Worm (Caenorhabditis elegans) whole organism, L4 larva: ENCODE data around the gene fbxl-2.
"Not testable (repeated sequence)": the region's sequence is repeated elsewhere in the genome, so short reads cannot be mapped to it uniquely, and the experiment has no call there.

ENCODE experiments used
- F10B5.3 ChIP-seq: sonication (generic microtip); optimal IDR thresholded peaks from 2 replicates; lab custom pipeline; 2016; ENCODE audit warnings: mild to moderate bottlenecking, missing genetic modification characterization, missing compliant biosample characterization
- F26F4.8 ChIP-seq: fragments of 200-800 bp; sonication (Bioruptor generic); conservative IDR thresholded peaks from 2 replicates; pipeline ENCODE4 v1.3.6; 2022; ENCODE audit warnings: missing genetic modification characterization, missing compliant biosample characterization
- T26A8.4 ChIP-seq: fragments of 200-800 bp; sonication (Bioruptor generic); IDR thresholded peaks from 2 replicates; pipeline ENCODE4 v1.3.6; 2022; ENCODE audit warnings: missing genetic modification characterization, missing compliant biosample characterization
- Y48G9A.11 ChIP-seq: fragments of 200-800 bp; sonication (Bioruptor generic); IDR thresholded peaks from 2 replicates; pipeline ENCODE4 v1.3.6; 2022; ENCODE audit warnings: missing genetic modification reagents, missing genetic modification characterization, missing compliant biosample characterization
- arid-1 ChIP-seq: fragments of 200-800 bp; sonication (Bioruptor generic); conservative IDR thresholded peaks from 2 replicates; pipeline ENCODE4 v1.3.6; 2022; ENCODE audit warnings: missing genetic modification reagents, missing genetic modification characterization, missing compliant biosample characterization
- ceh-20 ChIP-seq: fragments of 200-800 bp; sonication (Bioruptor generic); IDR thresholded peaks from 2 replicates; pipeline ENCODE4 v1.3.6; 2022; ENCODE audit warnings: missing genetic modification reagents, missing genetic modification characterization, missing compliant biosample characterization
- ceh-28 ChIP-seq: fragments of 150-350 bp; optimal IDR thresholded peaks from 2 replicates; lab custom pipeline; 2014; ENCODE audit warnings: missing biosample characterization, missing genetic modification reagents, missing genetic modification characterization
- ctbp-1 ChIP-seq: fragments of 200-800 bp; sonication (Bioruptor generic); IDR thresholded peaks from 2 replicates; pipeline ENCODE4 v1.3.6; 2022; ENCODE audit warnings: missing genetic modification reagents, missing genetic modification characterization, missing compliant biosample characterization
- daf-8 ChIP-seq: fragments of 200-800 bp; sonication (Bioruptor generic); IDR thresholded peaks from 2 replicates; pipeline ENCODE4 v1.3.6; 2022; ENCODE audit warnings: missing genetic modification characterization, missing compliant biosample characterization
- dmd-6 ChIP-seq: fragments of 200-800 bp; sonication (Bioruptor generic); IDR thresholded peaks from 2 replicates; pipeline ENCODE4 v1.3.6; 2022; ENCODE audit warnings: missing genetic modification reagents, missing genetic modification characterization, missing compliant biosample characterization
- dmd-9 ChIP-seq: fragments of 200-800 bp; sonication (Bioruptor generic); IDR thresholded peaks from 2 replicates; pipeline ENCODE4 v1.3.6; 2022; ENCODE audit warnings: missing genetic modification reagents, missing genetic modification characterization, missing compliant biosample characterization
- dpl-1 ChIP-seq: fragments of 150-350 bp; optimal IDR thresholded peaks from 2 replicates; lab custom pipeline; 2014; ENCODE audit warnings: missing biosample characterization, missing genetic modification reagents, missing genetic modification characterization
- fkh-10 ChIP-seq: fragments of 150-350 bp; optimal IDR thresholded peaks from 2 replicates; lab custom pipeline; 2014; ENCODE audit warnings: missing biosample characterization, missing genetic modification reagents, missing genetic modification characterization
- hif-1 ChIP-seq, 2 experiments: sonication (generic microtip); optimal IDR thresholded peaks; 2 replicates each; lab custom pipeline; 2016 to 2017; ENCODE audit warnings: missing compliant biosample characterization in 2 of 2, missing genetic modification characterization in 2 of 2, missing genetic modification reagents in 2 of 2, missing genotype in 2 of 2, mild to moderate bottlenecking in 1 of 2
- hmg-1.1 ChIP-seq: fragments of 200-800 bp; sonication (Bioruptor generic); IDR thresholded peaks from 2 replicates; pipeline ENCODE4 v1.3.6; 2022; ENCODE audit warnings: missing genetic modification reagents, missing genetic modification characterization, missing compliant biosample characterization
- lim-7 ChIP-seq: fragments of 200-800 bp; sonication (Bioruptor generic); IDR thresholded peaks from 2 replicates; pipeline ENCODE4 v1.3.6; 2022; ENCODE audit warnings: missing genetic modification characterization, missing compliant biosample characterization
- lin-1 ChIP-seq: fragments of 200-800 bp; sonication (Bioruptor generic); IDR thresholded peaks from 2 replicates; pipeline ENCODE4 v1.3.6; 2022; ENCODE audit warnings: missing genetic modification reagents, missing genetic modification characterization, missing compliant biosample characterization
- lin-15B ChIP-seq: fragments of 150-350 bp; sonication (generic microtip); optimal IDR thresholded peaks from 3 replicates; lab custom pipeline; 2014; ENCODE audit warnings: missing biosample characterization, missing genetic modification characterization
- lin-29 ChIP-seq: fragments of 200-800 bp; sonication (Bioruptor generic); IDR thresholded peaks from 2 replicates; pipeline ENCODE4 v1.3.6; 2022; ENCODE audit warnings: missing genetic modification reagents, missing genetic modification characterization, missing compliant biosample characterization
- lin-38 ChIP-seq: fragments of 200-800 bp; sonication (Bioruptor generic); IDR thresholded peaks from 2 replicates; pipeline ENCODE4 v1.3.6; 2022; ENCODE audit warnings: missing genetic modification reagents, missing genetic modification characterization, missing compliant biosample characterization
- lir-3 ChIP-seq: sonication (generic microtip); optimal IDR thresholded peaks from 2 replicates; lab custom pipeline; 2016; ENCODE audit warnings: mild to moderate bottlenecking, missing genetic modification characterization, missing compliant biosample characterization
- lsy-2 ChIP-seq, 2 experiments: fragments of 150-350 bp in 1 of 2; sonication (generic microtip) in 1 of 2; optimal IDR thresholded peaks; 2 replicates each; lab custom pipeline; 2014 to 2017; ENCODE audit warnings: missing biosample characterization in 2 of 2, missing genetic modification characterization in 2 of 2
- madf-5 ChIP-seq, 2 experiments: fragments of 200-800 bp; sonication (Bioruptor generic); IDR thresholded peaks; 2 replicates each; pipeline ENCODE4 v1.3.6; 2022; ENCODE audit warnings: missing compliant biosample characterization in 2 of 2, missing genetic modification characterization in 2 of 2
- mdt-29 ChIP-seq: fragments of 200-800 bp; sonication (Bioruptor generic); IDR thresholded peaks from 2 replicates; pipeline ENCODE4 v1.3.6; 2022; ENCODE audit warnings: missing genetic modification reagents, missing genetic modification characterization, missing compliant biosample characterization
- mxl-3 ChIP-seq: fragments of 200-800 bp; sonication (Bioruptor generic); optimal IDR thresholded peaks from 2 replicates; lab custom pipeline; 2018; ENCODE audit warnings: mild to moderate bottlenecking, missing genetic modification characterization, missing compliant biosample characterization
- nhr-102 ChIP-seq: sonication (generic microtip); optimal IDR thresholded peaks from 2 replicates; lab custom pipeline; 2016; ENCODE audit warnings: mild to moderate bottlenecking, missing genetic modification characterization, moderate library complexity, missing compliant biosample characterization
- nhr-25 ChIP-seq: sonication (generic microtip); optimal IDR thresholded peaks from 2 replicates; lab custom pipeline; 2017; ENCODE audit warnings: missing genetic modification characterization, mild to moderate bottlenecking, missing compliant biosample characterization, antibody characterized with exemption, moderate library complexity, borderline replicate concordance; ENCODE audit not compliant: insufficient read depth
- nhr-42 ChIP-seq: fragments of 200-800 bp; sonication (Bioruptor generic); IDR thresholded peaks from 2 replicates; pipeline ENCODE4 v1.3.6; 2022; ENCODE audit warnings: missing genetic modification characterization, missing compliant biosample characterization
- nhr-48 ChIP-seq: sonication (generic microtip); optimal IDR thresholded peaks from 2 replicates; lab custom pipeline; 2016; ENCODE audit warnings: mild to moderate bottlenecking, missing genetic modification characterization, missing compliant biosample characterization
- nhr-77 ChIP-seq: fragments of 150-350 bp; optimal IDR thresholded peaks from 2 replicates; lab custom pipeline; 2014; ENCODE audit warnings: missing biosample characterization, missing genetic modification characterization
- php-3 ChIP-seq: fragments of 200-800 bp; sonication (Bioruptor generic); IDR thresholded peaks from 2 replicates; pipeline ENCODE4 v1.3.6; 2022; ENCODE audit warnings: missing genetic modification reagents, missing genetic modification characterization, missing compliant biosample characterization
- set-16 ChIP-seq: fragments of 200-800 bp; sonication (Bioruptor generic); IDR thresholded peaks from 2 replicates; pipeline ENCODE4 v1.3.6; 2022; ENCODE audit warnings: missing genetic modification reagents, missing genetic modification characterization, missing compliant biosample characterization
- skn-1 ChIP-seq: fragments of 150-350 bp; optimal IDR thresholded peaks from 2 replicates; lab custom pipeline; 2014; ENCODE audit warnings: missing biosample characterization, missing genetic modification characterization
- snpc-1.2 ChIP-seq: fragments of 200-800 bp; sonication (Bioruptor generic); IDR thresholded peaks from 2 replicates; pipeline ENCODE4 v1.3.6; 2022; ENCODE audit warnings: missing genetic modification reagents, missing genetic modification characterization, missing compliant biosample characterization
- unc-39 ChIP-seq: sonication (generic microtip); optimal IDR thresholded peaks from 2 replicates; lab custom pipeline; 2017; ENCODE audit warnings: missing biosample characterization, missing genetic modification characterization
- unc-62 ChIP-seq, 3 experiments: fragments of 150-350 bp in 1 of 3; sonication (generic microtip); optimal IDR thresholded peaks in 2 of 3; peaks in 1 of 3; 1 replicate in 1 of 3; 2 replicates in 2 of 3; lab custom pipeline; 2014 to 2017; ENCODE audit warnings: missing biosample characterization in 3 of 3, missing genetic modification characterization in 3 of 3, missing genetic modification reagents in 3 of 3, missing genotype in 1 of 3
- zfp-3 ChIP-seq: fragments of 200-800 bp; sonication (Bioruptor generic); conservative IDR thresholded peaks from 2 replicates; pipeline ENCODE4 v1.3.6; 2022; ENCODE audit warnings: missing genetic modification reagents, missing genetic modification characterization, missing compliant biosample characterization
- ztf-7 ChIP-seq: fragments of 150-350 bp; optimal IDR thresholded peaks from 2 replicates; lab custom pipeline; 2014; ENCODE audit warnings: missing biosample characterization, missing genetic modification characterization

Gene fbxl-2

ce11 chrIII:4740820-4741219, 16.2 kb upstream of the fbxl-2 start (continued):
- TF ChIP-seq Y48G9A.11 (GFP tag; lab: Robert Waterston, UW) (no peak), php-3 (GFP tag; lab: Robert Waterston, UW) (no peak), nhr-48 (no peak), unc-62 (GFP tag; optimal IDR thresholded peaks at IDR 0.05 in 1 of 2; lab: Kevin White, UChicago) (peak in 1 of 2 experiments; percentile 7), unc-62 (tag; optimal IDR thresholded peaks at IDR 0.05; lab: Kevin White, UChicago) (no peak), mdt-29 (GFP tag; lab: Robert Waterston, UW) (no peak), daf-8 (GFP tag; lab: Robert Waterston, UW) (no peak), hif-1 (tag; optimal IDR thresholded peaks at IDR 0.05; lab: Kevin White, UChicago) (no peak), mxl-3 (GFP tag; lab: Kevin White, UChicago) (peak; percentile 26), lir-3 (tag; lab: Kevin White, UChicago) (no peak), ztf-7 (tag; lab: Kevin White, UChicago) (no peak), dmd-9 (no peak), lin-15B (no peak), nhr-102 (tag; lab: Kevin White, UChicago) (no peak)
- TF ChIP-seq, all 104 proteins: peak for 7

ce11 chrIII:4742620-4743019, 14.4 kb upstream of the fbxl-2 start, which contains the start of gene twk-6:
TSS of gene twk-6 (plus strand) at chrIII:4742920.
- not testable (repeated sequence) for TF ChIP-seq skn-1, nhr-25, nhr-77 (tag; lab: Kevin White, UChicago)

DNA sequence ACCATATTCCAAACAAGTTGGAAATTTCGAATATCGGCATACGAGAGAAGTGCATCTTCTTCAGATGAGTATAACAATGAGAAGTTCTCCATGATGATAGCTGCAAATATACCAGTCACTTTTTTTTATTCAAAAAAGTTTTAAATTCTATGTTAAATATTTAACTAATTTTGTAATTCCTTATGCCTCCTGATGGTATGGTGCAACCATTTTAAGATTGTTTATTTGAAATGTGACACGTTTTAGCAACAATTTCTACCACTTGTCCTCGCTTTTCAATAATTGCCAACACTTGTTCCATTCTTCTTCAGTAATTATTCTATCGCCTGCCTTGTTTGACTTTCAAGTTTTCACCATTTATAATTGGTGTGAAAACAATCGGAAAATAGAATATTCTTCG, 11.1 kb upstream of the fbxl-2 start, which contains the start of gene F17C8.6:
Gene F17C8.6, minus strand, starts transcription at position 101 of the 400 bp plus-strand sequence.
- TF ChIP-seq F10B5.3 (tag; lab: Kevin White, UChicago) (no peak), unc-39 (no peak), lim-7 (GFP tag; lab: Robert Waterston, UW) (no peak), madf-5 (GFP tag; IDR thresholded peaks at IDR 0.05; lab: Robert Waterston, UW) (no peak)

DNA sequence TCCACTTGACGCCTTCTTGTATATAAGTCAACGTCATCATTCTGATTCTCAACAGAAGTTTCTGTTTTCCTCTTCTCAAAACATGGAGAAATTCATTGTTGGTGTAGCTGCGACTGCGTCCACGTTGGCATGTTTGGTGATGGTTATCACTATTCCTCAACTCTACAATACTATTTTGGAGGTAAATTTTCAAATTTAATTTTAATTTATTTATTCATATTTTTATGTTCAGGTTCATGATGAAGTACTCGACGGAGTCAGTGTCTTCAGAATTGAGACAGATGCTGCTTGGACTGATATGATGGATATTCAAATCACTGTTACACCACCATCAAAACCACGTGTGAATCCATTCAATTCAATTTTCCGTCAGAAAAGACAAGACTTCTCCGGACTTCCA, 9.0 kb upstream of the fbxl-2 start, which contains the start of gene col-89:
Gene col-89, plus strand, starts transcription at position 19 of the 400 bp plus-strand sequence.
- TF ChIP-seq F26F4.8: no peak
- TF ChIP-seq ceh-28 (tag; lab: Kevin White, UChicago): no peak
- no peak for TF ChIP-seq lin-1 (GFP tag; lab: Robert Waterston, UW)
- TF ChIP-seq unc-62 (GFP tag; optimal IDR thresholded peaks at IDR 0.05 in 1 of 2; lab: Kevin White, UChicago): peak in 1 of 2 experiments; percentile 94
- no peak for TF ChIP-seq unc-62 (tag; optimal IDR thresholded peaks at IDR 0.05; lab: Kevin White, UChicago)
- TF ChIP-seq dpl-1: no peak
- TF ChIP-seq nhr-48: no peak
- TF ChIP-seq, all 104 proteins: peak for 1

ce11 chrIII:4748666-4749065, 8.4 kb upstream of the fbxl-2 start:
- TF ChIP-seq fkh-10 (GFP tag; lab: Kevin White, UChicago): no peak
- TF ChIP-seq unc-62 (GFP tag; optimal IDR thresholded peaks at IDR 0.05 in 1 of 2; lab: Kevin White, UChicago): peak in 1 of 2 experiments; percentile 73
- no peak for TF ChIP-seq unc-62 (tag; optimal IDR thresholded peaks at IDR 0.05; lab: Kevin White, UChicago)
- peak; percentile 96 for TF ChIP-seq set-16 (GFP tag; lab: Robert Waterston, UW)

ce11 chrIII:4752569-4752968, 4.5 kb upstream of the fbxl-2 start:
- TF ChIP-seq lin-29: peak; percentile 82
- TF ChIP-seq ctbp-1 (GFP tag; lab: Robert Waterston, UW): peak; percentile 67
- 0 out of 2 replicates have a peak, but pooled peaks have one; percentile 60 for TF ChIP-seq zfp-3 (GFP tag; lab: Robert Waterston, UW)
- peak; percentile 77 for TF ChIP-seq T26A8.4
- 0 out of 2 replicates have a peak, but pooled peaks have one; percentile 39 for TF ChIP-seq snpc-1.2
- TF ChIP-seq Y48G9A.11 (GFP tag; lab: Robert Waterston, UW): 0 out of 2 replicates have a peak, but pooled peaks have one; percentile 32
- peak; percentile 82 for TF ChIP-seq ceh-20 (GFP tag; lab: Robert Waterston, UW)
- peak; percentile 84 for TF ChIP-seq lin-38 (GFP tag; lab: Robert Waterston, UW)
- TF ChIP-seq hmg-1.1 (GFP tag; lab: Robert Waterston, UW): peak; percentile 75
- 0 out of 2 replicates have a peak, but pooled peaks have one; percentile 19 for TF ChIP-seq nhr-42 (GFP tag; lab: Robert Waterston, UW)
- TF ChIP-seq arid-1 (GFP tag; lab: Robert Waterston, UW): peak; percentile 65
- TF ChIP-seq lsy-2 (tag; optimal IDR thresholded peaks at IDR 0.05; lab: Kevin White, UChicago): peak in 1 of 2 experiments; percentile 38
- peak; percentile 35 for TF ChIP-seq dmd-6 (GFP tag; lab: Robert Waterston, UW)
- TF ChIP-seq mdt-29 (GFP tag; lab: Robert Waterston, UW): 0 out of 2 replicates have a peak, but pooled peaks have one; percentile 8
